Fruit fly (Drosophila melanogaster): ENCODE results near the gene CG1368.
A peak's percentile ranks its signal among the peaks of the same experiment; 100 is the strongest.

The CG1368 gene

DNA sequence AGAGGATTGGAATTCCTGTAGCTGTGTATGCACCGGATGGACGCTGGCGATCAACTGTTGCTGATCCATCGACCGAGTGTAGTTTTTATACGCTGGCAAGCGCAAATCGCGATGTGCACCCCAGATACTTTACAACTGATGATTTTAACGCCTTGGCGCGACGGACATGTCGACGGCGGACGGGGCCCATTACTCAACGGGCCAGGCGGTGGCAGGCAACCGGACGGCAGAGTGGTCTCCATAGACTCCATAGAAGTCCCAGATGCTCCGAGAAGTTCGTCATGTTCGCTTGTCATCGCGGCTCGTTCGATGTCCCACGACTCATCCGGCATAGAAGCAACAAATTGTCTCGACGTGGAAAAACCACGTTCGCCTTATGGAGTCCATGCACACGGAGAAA lies 17.4 kb downstream of the CG1368 start, which contains the start of gene CG13403:
Gene CG13403, minus strand, starts transcription at position 101 of the 400 bp plus-strand sequence.
- no peak for TF ChIP-seq GATAd (GFP tag; optimal IDR thresholded peaks at IDR 0.05)

DNA sequence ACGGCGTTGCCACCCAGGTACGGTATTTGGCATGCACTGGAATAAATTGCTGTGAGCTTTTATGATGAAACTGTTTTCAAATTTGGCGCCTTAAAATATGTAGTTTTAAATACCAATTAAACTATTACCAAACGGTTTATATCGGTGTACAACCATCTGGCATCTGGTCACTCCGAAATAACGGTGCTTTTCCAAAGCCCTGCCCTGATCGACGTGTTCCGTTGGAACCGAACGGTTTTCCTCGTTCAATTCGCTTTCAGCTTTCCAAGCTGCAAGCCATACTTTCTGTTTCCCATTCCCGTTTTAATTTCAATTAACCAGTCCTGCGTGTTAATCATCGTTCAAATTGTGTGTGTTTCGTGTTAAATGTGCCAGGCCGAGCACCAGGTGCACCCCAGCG lies 18.5 kb downstream of the CG1368 start, which contains the start of gene yl:
Gene yl, plus strand, starts transcription at position 202 of the 400 bp plus-strand sequence.
- no peak for TF ChIP-seq N (GFP tag; optimal IDR thresholded peaks at IDR 0.05)
- no peak for TF ChIP-seq br (GFP tag; optimal IDR thresholded peaks at IDR 0.05)
- TF ChIP-seq fru (GFP tag; optimal IDR thresholded peaks at IDR 0.05) = no peak
- no peak for TF ChIP-seq CrebA (GFP tag; optimal IDR thresholded peaks at IDR 0.05; ENCODE audit: borderline replicate concordance)
- no peak for TF ChIP-seq OdsH (GFP tag; optimal IDR thresholded peaks at IDR 0.05)
- TF ChIP-seq Rel (GFP tag; optimal IDR thresholded peaks at IDR 0.05) = no peak
- TF ChIP-seq Rel (tag; optimal IDR thresholded peaks at IDR 0.05) = no peak

DNA sequence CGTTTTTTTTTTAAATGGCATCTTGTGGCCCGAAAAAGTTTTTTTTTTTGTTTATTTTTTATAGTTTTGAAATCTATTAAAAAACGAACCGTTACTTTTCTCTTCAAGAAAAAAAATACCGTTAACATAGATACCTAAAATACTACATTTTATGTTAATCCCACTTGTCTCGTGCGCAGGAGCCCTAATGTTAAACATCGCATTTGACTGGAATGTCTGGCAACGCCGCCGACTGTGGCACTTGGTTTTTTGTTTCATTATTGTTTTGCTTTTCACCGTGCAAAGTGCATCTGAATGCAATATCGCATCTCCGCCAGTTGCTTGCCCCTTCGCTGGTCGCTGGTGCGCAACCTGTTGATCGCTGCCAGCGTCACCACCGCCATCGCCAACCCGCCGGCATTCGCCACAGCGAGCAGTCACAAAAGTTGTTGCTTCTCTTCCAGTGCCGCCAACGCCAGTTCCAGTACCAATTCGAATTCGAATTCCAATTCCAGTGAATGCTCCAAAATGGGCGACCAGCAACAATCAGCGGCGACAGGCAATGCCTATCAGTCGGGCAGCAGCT lies 25.5 kb downstream of the CG1368 start, which contains the start of gene CG11590:
Gene CG11590, plus strand, starts transcription at position 212 of the 565 bp plus-strand sequence.
- TF ChIP-seq br (GFP tag; optimal IDR thresholded peaks at IDR 0.05) = no peak
- no peak for TF ChIP-seq sage (GFP tag; optimal IDR thresholded peaks at IDR 0.05)
- TF ChIP-seq Dif (GFP tag; optimal IDR thresholded peaks at IDR 0.05; ENCODE audit: partially characterized antibody) = peak; percentile 88
- no peak for TF ChIP-seq CG9705 (GFP tag; optimal IDR thresholded peaks at IDR 0.05)
- no peak for TF ChIP-seq CrebA (GFP tag; optimal IDR thresholded peaks at IDR 0.05; ENCODE audit: borderline replicate concordance)
- TF ChIP-seq pan (optimal IDR thresholded peaks at IDR 0.05) = no peak
- no peak for TF ChIP-seq sv (GFP tag; optimal IDR thresholded peaks at IDR 0.05)
- TF ChIP-seq psq (GFP tag; optimal IDR thresholded peaks at IDR 0.05) = no peak
- TF ChIP-seq HLH106 (tag; optimal IDR thresholded peaks at IDR 0.05) = no peak
- TF ChIP-seq Vsx2 (GFP tag; optimal IDR thresholded peaks at IDR 0.05; ENCODE audit: partially characterized antibody) = peak; percentile 96
- TF ChIP-seq Sp1 (GFP tag; optimal IDR thresholded peaks at IDR 0.05) = no peak
- no peak for TF ChIP-seq dmrt93B (GFP tag; optimal IDR thresholded peaks at IDR 0.05)

DNA sequence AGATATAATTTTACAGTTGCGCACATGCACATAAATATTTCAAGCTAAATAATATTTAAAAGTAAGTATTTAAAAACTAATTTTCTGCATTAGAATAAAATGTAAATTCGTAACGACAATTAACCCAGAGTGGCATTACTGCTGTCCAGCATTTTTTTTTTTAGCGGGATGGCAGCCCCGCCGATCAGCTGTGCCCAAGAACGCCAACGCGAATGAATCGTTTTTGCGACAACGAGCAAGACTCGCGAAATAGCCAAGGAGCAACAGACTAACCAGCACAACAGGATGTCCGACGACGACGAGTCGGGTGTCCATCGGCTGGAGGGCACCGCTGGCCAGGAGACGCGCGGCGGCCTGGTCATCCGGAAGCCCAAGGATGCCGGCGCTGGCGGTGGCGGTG lies 26.6 kb downstream of the CG1368 start, which contains the start of gene Prp16:
Gene Prp16, plus strand, starts transcription at position 185 of the 400 bp plus-strand sequence.
- no peak for TF ChIP-seq OdsH (GFP tag; optimal IDR thresholded peaks at IDR 0.05)
- TF ChIP-seq Sp1 (GFP tag; optimal IDR thresholded peaks at IDR 0.05) = no peak
- TF ChIP-seq CG32264 (GFP tag; optimal IDR thresholded peaks at IDR 0.05) = no peak
- no peak for TF ChIP-seq Myc (optimal IDR thresholded peaks at IDR 0.05)
- TF ChIP-seq N (GFP tag; optimal IDR thresholded peaks at IDR 0.05) = no peak
- TF ChIP-seq dsf (GFP tag; optimal IDR thresholded peaks at IDR 0.05; ENCODE audit: borderline replicate concordance) = no peak
- no peak for TF ChIP-seq CrebA (GFP tag; optimal IDR thresholded peaks at IDR 0.05; ENCODE audit: borderline replicate concordance)
- TF ChIP-seq brk (GFP tag; optimal IDR thresholded peaks at IDR 0.05) = no peak
- TF ChIP-seq Rel (GFP tag; optimal IDR thresholded peaks at IDR 0.05) = no peak
- TF ChIP-seq Rel (tag; optimal IDR thresholded peaks at IDR 0.05) = no peak
- no peak for TF ChIP-seq ey (GFP tag; optimal IDR thresholded peaks at IDR 0.05)
- no peak for TF ChIP-seq Dfd (GFP tag; optimal IDR thresholded peaks at IDR 0.05)

DNA sequence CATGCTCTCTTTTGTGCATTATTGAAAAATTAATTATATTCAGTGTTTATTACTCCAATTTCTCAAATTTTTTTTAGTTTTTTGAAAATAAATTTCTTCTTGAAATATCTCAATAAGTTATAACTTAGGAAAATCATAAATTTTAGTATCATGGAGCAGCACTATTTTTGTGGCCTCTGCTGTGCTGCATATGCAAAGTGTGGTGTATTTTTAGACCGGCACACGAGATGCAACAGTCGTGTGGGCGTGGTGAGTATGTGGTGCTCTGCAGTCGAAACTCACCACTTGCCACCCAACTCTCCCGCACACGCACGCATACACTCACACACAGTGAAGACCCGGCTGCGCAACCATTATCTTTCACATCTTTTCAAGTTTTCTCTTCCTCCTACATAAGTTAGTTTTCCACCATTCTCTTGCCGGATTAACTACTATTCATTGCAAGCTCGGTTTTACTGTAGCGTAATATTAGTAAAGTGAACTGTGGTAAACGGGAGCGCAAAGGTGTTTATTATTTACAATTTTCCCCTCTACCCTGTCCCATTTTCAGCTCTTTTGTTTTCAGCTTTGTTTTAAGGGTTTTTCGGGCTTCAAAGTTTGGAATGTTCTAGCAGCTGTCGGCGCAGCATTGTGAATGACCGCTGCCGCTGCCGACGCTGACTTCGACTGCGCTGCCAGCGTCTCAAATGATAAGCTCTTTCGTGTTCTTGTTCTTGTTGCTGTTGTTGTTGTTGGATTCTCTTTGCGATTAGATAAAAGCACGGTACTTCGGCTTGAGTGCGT lies 34.1 kb downstream of the CG1368 start:
- TF ChIP-seq ey (GFP tag; optimal IDR thresholded peaks at IDR 0.05) = peak; percentile 37
- TF ChIP-seq fru (GFP tag; optimal IDR thresholded peaks at IDR 0.05) = peak; percentile 58
- TF ChIP-seq Sp1 (GFP tag; optimal IDR thresholded peaks at IDR 0.05) = peak; percentile 68
- no peak for TF ChIP-seq CrebA (GFP tag; optimal IDR thresholded peaks at IDR 0.05; ENCODE audit: borderline replicate concordance)
- no peak for TF ChIP-seq brk (GFP tag; optimal IDR thresholded peaks at IDR 0.05)
- TF ChIP-seq h (GFP tag; optimal IDR thresholded peaks at IDR 0.05) = peak; percentile 69
- TF ChIP-seq sv (GFP tag; optimal IDR thresholded peaks at IDR 0.05) = no peak
- peak; percentile 17 for TF ChIP-seq br (GFP tag; optimal IDR thresholded peaks at IDR 0.05)
- peak; percentile 33 for TF ChIP-seq dmrt93B (GFP tag; optimal IDR thresholded peaks at IDR 0.05)
- no peak for TF ChIP-seq pan (optimal IDR thresholded peaks at IDR 0.05)
- TF ChIP-seq Jra (GFP tag; optimal IDR thresholded peaks at IDR 0.05) = no peak
- TF ChIP-seq psq (GFP tag; optimal IDR thresholded peaks at IDR 0.05) = peak; percentile 44
- TF ChIP-seq foxo (GFP tag; optimal IDR thresholded peaks at IDR 0.05) = peak in 1 of 2 experiments; percentile 75
- no peak for TF ChIP-seq N (GFP tag; optimal IDR thresholded peaks at IDR 0.05)
- no peak for TF ChIP-seq Dfd (GFP tag; optimal IDR thresholded peaks at IDR 0.05)
- TF ChIP-seq CG9705 (GFP tag; optimal IDR thresholded peaks at IDR 0.05) = peak; percentile 17
- TF ChIP-seq woc (GFP tag; optimal IDR thresholded peaks at IDR 0.05) = peak; percentile 27
- TF ChIP-seq Myc (optimal IDR thresholded peaks at IDR 0.05) = no peak
- no peak for TF ChIP-seq Dif (GFP tag; optimal IDR thresholded peaks at IDR 0.05; ENCODE audit: partially characterized antibody)
- TF ChIP-seq rgr (GFP tag; optimal IDR thresholded peaks at IDR 0.05) = peak; percentile 33
- TF ChIP-seq HLH106 (tag; optimal IDR thresholded peaks at IDR 0.05) = peak; percentile 56
- TF ChIP-seq Rel (GFP tag; optimal IDR thresholded peaks at IDR 0.05) = no peak
- no peak for TF ChIP-seq Rel (tag; optimal IDR thresholded peaks at IDR 0.05)

Measured in whole organism, wandering third instar larva.